Worm (Caenorhabditis elegans) whole organism, young adult: Measurements from ENCODE around the gene elks-1.

Experiments used
- B0019.2 ChIP-seq: fragments of 200-800 bp; sonication (Bioruptor generic); conservative IDR thresholded peaks from 2 replicates; pipeline ENCODE4 v1.3.6; 2022; ENCODE audit warnings: missing genetic modification reagents, missing genetic modification characterization, missing compliant biosample characterization
- B0035.1 ChIP-seq: sonication (generic microtip); optimal IDR thresholded peaks from 2 replicates; lab custom pipeline; 2016; ENCODE audit warnings: missing genetic modification characterization, mild to moderate bottlenecking, missing compliant biosample characterization, missing genotype, missing genetic modification reagents
- F10E7.11 ChIP-seq: sonication (generic microtip); optimal IDR thresholded peaks from 2 replicates; lab custom pipeline; 2017; ENCODE audit warnings: mild to moderate bottlenecking, missing genetic modification characterization, moderate library complexity, missing compliant biosample characterization
- F52B5.7 ChIP-seq: sonication (generic microtip); optimal IDR thresholded peaks from 2 replicates; lab custom pipeline; 2016; ENCODE audit warnings: mild to moderate bottlenecking, missing genetic modification characterization, missing compliant biosample characterization
- F57A8.1 ChIP-seq: fragments of 200-800 bp; sonication (Bioruptor generic); optimal IDR thresholded peaks from 2 replicates; lab custom pipeline; 2018; ENCODE audit warnings: mild to moderate bottlenecking, missing genetic modification characterization, moderate library complexity, missing compliant biosample characterization
- K12H6.12 ChIP-seq: fragments of 200-800 bp; sonication (Bioruptor generic); optimal IDR thresholded peaks from 2 replicates; lab custom pipeline; 2018; ENCODE audit warnings: mild to moderate bottlenecking, missing genetic modification characterization, missing compliant biosample characterization
- T07F8.4 ChIP-seq: sonication (generic microtip); optimal IDR thresholded peaks from 2 replicates; lab custom pipeline; 2016; ENCODE audit warnings: mild to moderate bottlenecking, missing genetic modification characterization, moderate library complexity, missing compliant biosample characterization
- T26A5.8 ChIP-seq: sonication (generic microtip); optimal IDR thresholded peaks from 2 replicates; lab custom pipeline; 2016; ENCODE audit warnings: missing genetic modification characterization, missing compliant biosample characterization
- Y53G8AR.9 ChIP-seq: fragments of 200-800 bp; sonication (Bioruptor generic); conservative IDR thresholded peaks from 2 replicates; pipeline ENCODE4 v1.3.6; 2022; ENCODE audit warnings: missing genetic modification reagents, missing genetic modification characterization, missing compliant biosample characterization
- Y56A3A.18 ChIP-seq: fragments of 200-800 bp; sonication (Bioruptor generic); IDR thresholded peaks from 2 replicates; pipeline ENCODE4 v1.3.6; 2022; ENCODE audit warnings: missing genetic modification reagents, missing genetic modification characterization, missing compliant biosample characterization
- Y67H2A.10 ChIP-seq: fragments of 200-800 bp; sonication (Bioruptor generic); conservative IDR thresholded peaks from 2 replicates; pipeline ENCODE4 v1.3.6; 2022; ENCODE audit warnings: missing genetic modification reagents, missing genetic modification characterization, missing compliant biosample characterization
- Y79H2A.3 ChIP-seq: fragments of 200-800 bp; sonication (Bioruptor generic); conservative IDR thresholded peaks from 2 replicates; pipeline ENCODE4 v1.3.6; 2022; ENCODE audit warnings: missing genetic modification reagents, missing genetic modification characterization, missing compliant biosample characterization
- ama-1 ChIP-seq, 3 experiments: fragments of 150-350 bp in 1 of 3; sonication (generic microtip) in 2 of 3; optimal IDR thresholded peaks; 2 replicates each; lab custom pipeline; 2014 to 2018; ENCODE audit warnings: missing biosample characterization in 2 of 3, missing genetic modification characterization in 2 of 3, missing genetic modification reagents in 2 of 3
- aptf-2 ChIP-seq: fragments of 200-800 bp; sonication (Bioruptor generic); conservative IDR thresholded peaks from 2 replicates; pipeline ENCODE4 v1.3.6; 2022; ENCODE audit warnings: missing genetic modification reagents, missing genetic modification characterization, missing compliant biosample characterization
- atf-7 ChIP-seq: sonication (generic microtip); optimal IDR thresholded peaks from 2 replicates; lab custom pipeline; 2017; ENCODE audit warnings: mild to moderate bottlenecking, missing genetic modification characterization, missing compliant biosample characterization
- attf-6 ChIP-seq: fragments of 200-800 bp; sonication (Bioruptor generic); IDR thresholded peaks from 2 replicates; pipeline ENCODE4 v1.3.6; 2022; ENCODE audit warnings: missing genetic modification reagents, missing genetic modification characterization, missing compliant biosample characterization
- cebp-1 ChIP-seq, 2 experiments: fragments of 200-800 bp in 1 of 2; sonication (Bioruptor generic) in 1 of 2; sonication (generic microtip) in 1 of 2; IDR thresholded peaks in 1 of 2; optimal IDR thresholded peaks in 1 of 2; 2 replicates each; pipeline versions ENCODE4 v1.3.6 to Lab custom; 2017 to 2022; ENCODE audit warnings: missing compliant biosample characterization in 2 of 2, missing genetic modification characterization in 2 of 2, mild to moderate bottlenecking in 1 of 2, missing genetic modification reagents in 1 of 2, moderate library complexity in 1 of 2
- ceh-58 ChIP-seq: fragments of 200-800 bp; sonication (Bioruptor generic); IDR thresholded peaks from 2 replicates; pipeline ENCODE4 v1.3.6; 2022; ENCODE audit warnings: missing genetic modification characterization, missing compliant biosample characterization
- dpl-1 ChIP-seq: fragments of 150-350 bp; optimal IDR thresholded peaks from 2 replicates; lab custom pipeline; 2014; ENCODE audit warnings: missing biosample characterization, missing genetic modification reagents, missing genetic modification characterization
- egl-18 ChIP-seq: fragments of 200-800 bp; sonication (Bioruptor generic); IDR thresholded peaks from 2 replicates; pipeline ENCODE4 v1.3.6; 2022; ENCODE audit warnings: missing genetic modification reagents, missing genetic modification characterization, missing compliant biosample characterization
- hlh-12 ChIP-seq: sonication (generic microtip); optimal IDR thresholded peaks from 2 replicates; lab custom pipeline; 2016; ENCODE audit warnings: missing genetic modification characterization, missing compliant biosample characterization
- hlh-26 ChIP-seq: fragments of 200-800 bp; sonication (Bioruptor generic); conservative IDR thresholded peaks from 2 replicates; pipeline ENCODE4 v1.3.6; 2022; ENCODE audit warnings: missing genetic modification reagents, missing genetic modification characterization, missing compliant biosample characterization
- hmg-1.2 ChIP-seq: fragments of 200-800 bp; sonication (Bioruptor generic); IDR thresholded peaks from 2 replicates; pipeline ENCODE4 v1.3.6; 2022; ENCODE audit warnings: missing genetic modification reagents, missing genetic modification characterization, missing compliant biosample characterization
- hmg-20 ChIP-seq: fragments of 200-800 bp; sonication (Bioruptor generic); IDR thresholded peaks from 2 replicates; pipeline ENCODE4 v1.3.6; 2022; ENCODE audit warnings: missing genetic modification reagents, missing genetic modification characterization, missing compliant biosample characterization
- hsf-1 ChIP-seq: fragments of 200-800 bp; sonication (Bioruptor generic); IDR thresholded peaks from 2 replicates; pipeline ENCODE4 v1.3.6; 2022; ENCODE audit warnings: missing genetic modification reagents, missing genetic modification characterization, missing compliant biosample characterization
- lin-35 ChIP-seq, 3 experiments: fragments of 150-350 bp in 2 of 3; sonication (generic microtip) in 1 of 3; optimal IDR thresholded peaks; 2 replicates each; lab custom pipeline; 2014 to 2018; ENCODE audit warnings: missing biosample characterization in 3 of 3, missing genetic modification characterization in 3 of 3, missing genetic modification reagents in 3 of 3
- lir-1 ChIP-seq: fragments of 200-800 bp; sonication (Bioruptor generic); conservative IDR thresholded peaks from 2 replicates; pipeline ENCODE4 v1.3.6; 2022; ENCODE audit warnings: missing genetic modification reagents, missing genetic modification characterization, missing compliant biosample characterization
- lsl-1 ChIP-seq: fragments of 200-800 bp; sonication (Bioruptor generic); optimal IDR thresholded peaks from 2 replicates; lab custom pipeline; 2018; ENCODE audit warnings: mild to moderate bottlenecking, missing genetic modification characterization, moderate library complexity, missing compliant biosample characterization
- mcd-1 ChIP-seq: fragments of 200-800 bp; sonication (Bioruptor generic); IDR thresholded peaks from 2 replicates; pipeline ENCODE4 v1.3.6; 2022; ENCODE audit warnings: missing genetic modification reagents, missing genetic modification characterization, missing compliant biosample characterization
- nfyb-1 ChIP-seq: fragments of 200-800 bp; sonication (Bioruptor generic); IDR thresholded peaks from 2 replicates; pipeline ENCODE4 v1.3.6; 2022; ENCODE audit warnings: missing genetic modification reagents, missing genetic modification characterization, missing compliant biosample characterization
- nhr-27 ChIP-seq: fragments of 200-800 bp; sonication (Bioruptor generic); optimal IDR thresholded peaks from 2 replicates; lab custom pipeline; 2018; ENCODE audit warnings: mild to moderate bottlenecking, missing genetic modification characterization, moderate library complexity, missing compliant biosample characterization
- nhr-90 ChIP-seq: sonication (generic microtip); optimal IDR thresholded peaks from 2 replicates; lab custom pipeline; 2016; ENCODE audit warnings: missing genotype, mild to moderate bottlenecking, missing genetic modification characterization, missing compliant biosample characterization
- pbrm-1 ChIP-seq: fragments of 200-800 bp; sonication (Bioruptor generic); IDR thresholded peaks from 2 replicates; pipeline ENCODE4 v1.3.6; 2022; ENCODE audit warnings: missing genetic modification reagents, missing genetic modification characterization, missing compliant biosample characterization
- repo-1 ChIP-seq: sonication (generic microtip); optimal IDR thresholded peaks from 2 replicates; lab custom pipeline; 2017; ENCODE audit warnings: mild to moderate bottlenecking, missing genetic modification characterization, missing compliant biosample characterization
- snpc-1.3 ChIP-seq: sonication (generic microtip); optimal IDR thresholded peaks from 2 replicates; lab custom pipeline; 2017; ENCODE audit warnings: missing genetic modification characterization, mild to moderate bottlenecking, missing compliant biosample characterization, antibody characterized with exemption, moderate library complexity, missing genotype, missing genetic modification reagents; ENCODE audit not compliant: insufficient read depth
- snpc-4 ChIP-seq, 5 experiments: fragments of 150-350 bp in 1 of 5; sonication (generic microtip) in 4 of 5; optimal IDR thresholded peaks; 2 replicates each; lab custom pipeline; 2014 to 2018; ENCODE audit warnings: missing genetic modification characterization in 5 of 5, missing biosample characterization in 3 of 5, antibody characterized with exemption in 2 of 5, mild to moderate bottlenecking in 2 of 5, missing compliant biosample characterization in 2 of 5, missing genotype in 2 of 5, moderate library complexity in 2 of 5, missing genetic modification reagents in 1 of 5
- somi-1 ChIP-seq: fragments of 200-800 bp; sonication (Bioruptor generic); optimal IDR thresholded peaks from 2 replicates; lab custom pipeline; 2018; ENCODE audit warnings: mild to moderate bottlenecking, missing genetic modification characterization, missing compliant biosample characterization
- tbp1 ChIP-seq: fragments of 200-800 bp; sonication (Bioruptor generic); optimal IDR thresholded peaks from 2 replicates; lab custom pipeline; 2018; ENCODE audit warnings: mild to moderate bottlenecking, missing genetic modification characterization, missing compliant biosample characterization
- tbx-9 ChIP-seq: sonication (generic microtip); optimal IDR thresholded peaks from 2 replicates; lab custom pipeline; 2016; ENCODE audit warnings: borderline replicate concordance, missing genetic modification characterization, inconsistent platforms, missing compliant biosample characterization
- unc-130 ChIP-seq: sonication (generic microtip); optimal IDR thresholded peaks from 2 replicates; lab custom pipeline; 2016; ENCODE audit warnings: missing genetic modification reagents, missing genetic modification characterization, missing compliant biosample characterization
- ztf-26 ChIP-seq: sonication (generic microtip); optimal IDR thresholded peaks from 2 replicates; lab custom pipeline; 2017; ENCODE audit warnings: missing genetic modification characterization, missing compliant biosample characterization

elks-1 gene

DNA sequence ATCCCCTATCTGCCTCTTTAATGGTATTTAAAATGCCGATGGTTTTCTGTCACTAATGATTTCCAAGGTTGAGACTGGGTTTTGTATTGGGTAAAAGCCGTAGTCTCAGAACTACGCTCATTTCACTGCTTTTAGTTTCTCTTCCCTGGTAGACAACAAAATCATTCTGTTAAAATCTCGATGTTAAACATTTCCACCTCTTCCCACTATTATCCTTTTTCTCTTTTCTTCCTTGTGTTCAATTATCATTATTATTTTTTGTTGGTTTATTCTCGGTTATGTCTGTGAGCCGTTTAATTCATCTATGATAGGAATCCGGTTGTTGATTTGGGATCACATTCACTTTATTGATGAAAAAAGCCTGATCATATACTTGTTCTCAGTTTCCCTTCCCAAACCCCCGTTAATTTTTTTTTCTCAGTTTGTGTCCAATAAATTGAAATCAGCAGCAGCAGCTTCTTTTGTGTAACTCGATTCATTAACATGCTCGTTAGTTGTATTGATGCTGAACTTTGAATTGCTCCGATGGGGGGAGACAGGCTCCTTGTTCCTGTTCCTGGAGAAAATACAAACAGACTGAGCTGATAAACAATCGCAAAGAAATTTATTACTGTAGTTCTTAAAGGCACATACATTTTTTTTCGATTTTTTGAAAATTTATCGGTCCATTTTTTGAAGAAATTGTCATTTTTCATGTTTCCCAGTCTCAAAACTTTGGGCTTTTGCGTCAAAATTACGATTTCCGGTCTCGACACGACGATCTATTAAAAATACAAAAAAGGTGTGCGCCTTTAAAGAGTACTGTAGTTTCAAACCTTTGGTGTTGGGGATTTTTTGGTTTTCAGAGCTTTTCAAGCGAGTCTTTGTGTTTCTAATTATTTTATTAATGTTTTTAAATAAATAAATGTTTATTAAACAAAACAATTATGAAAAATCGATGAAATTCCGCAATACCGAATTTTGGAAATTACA, 53.0 kb downstream of the elks-1 start (continued):
- TF ChIP-seq snpc-4 (GFP tag; optimal IDR thresholded peaks at IDR 0.05; lab: Kevin White, UChicago) = no peak
- peak in 2 of 4 experiments; percentile 25 to 31 for TF ChIP-seq snpc-4 (tag; optimal IDR thresholded peaks at IDR 0.05; lab: Kevin White, UChicago)
- TF ChIP-seq tbx-9 (tag; lab: Kevin White, UChicago) = peak; percentile 41
- no peak for TF ChIP-seq nfyb-1
- TF ChIP-seq F10E7.11 (tag; lab: Kevin White, UChicago) = peak; percentile 19
- peak; percentile 47 for TF ChIP-seq F52B5.7
- TF ChIP-seq cebp-1 (GFP tag; IDR thresholded peaks at IDR 0.05; lab: Robert Waterston, UW) = no peak
- peak; percentile 36 for TF ChIP-seq cebp-1 (tag; optimal IDR thresholded peaks at IDR 0.05; lab: Kevin White, UChicago)
- peak; percentile 40 for TF ChIP-seq snpc-1.3 (tag; lab: Kevin White, UChicago)
- TF ChIP-seq hlh-12 (tag; lab: Kevin White, UChicago) = no peak
- TF ChIP-seq lsl-1 (GFP tag; lab: Kevin White, UChicago) = peak; percentile 57
- no peak for TF ChIP-seq somi-1 (GFP tag; lab: Kevin White, UChicago)
- peak in 2 of 3 experiments; percentile 24 to 31 for TF ChIP-seq lin-35 (GFP tag; optimal IDR thresholded peaks at IDR 0.05; lab: Kevin White, UChicago)
- peak; percentile 11 for TF ChIP-seq unc-130 (GFP tag; lab: Kevin White, UChicago)
- TF ChIP-seq hsf-1 (GFP tag; lab: Robert Waterston, UW) = peak; percentile 44; the same call in 1 of the 2 replicates
- no peak for TF ChIP-seq B0019.2 (GFP tag; lab: Robert Waterston, UW)
- peak; percentile 63 for TF ChIP-seq T26A5.8
- peak; percentile 13 for TF ChIP-seq nhr-90
- peak; percentile 2 for TF ChIP-seq B0035.1 (tag; lab: Kevin White, UChicago)
- TF ChIP-seq tbp1 (GFP tag; lab: Kevin White, UChicago) = peak; percentile 34
- TF ChIP-seq dpl-1 (GFP tag; lab: Kevin White, UChicago) = no peak
- TF ChIP-seq attf-6 (GFP tag; lab: Robert Waterston, UW) = 0 out of 2 replicates have a peak, but pooled peaks have one; percentile 52
- no peak for TF ChIP-seq ama-1 (optimal IDR thresholded peaks at IDR 0.05; lab: Kevin White, UChicago)
- peak in 1 of 2 experiments; percentile 79 for TF ChIP-seq ama-1 (GFP tag; optimal IDR thresholded peaks at IDR 0.05; lab: Kevin White, UChicago)
- TF ChIP-seq Y53G8AR.9 (GFP tag; lab: Robert Waterston, UW) = peak; percentile 61; the same call in 1 of the 2 replicates
- TF ChIP-seq pbrm-1 (GFP tag; lab: Robert Waterston, UW) = no peak
- TF ChIP-seq atf-7 (tag; lab: Kevin White, UChicago) = peak; percentile 39
- no peak for TF ChIP-seq Y67H2A.10 (GFP tag; lab: Robert Waterston, UW)
- TF ChIP-seq Y56A3A.18 (GFP tag; lab: Robert Waterston, UW) = 0 out of 2 replicates have a peak, but pooled peaks have one; percentile 33

DNA sequence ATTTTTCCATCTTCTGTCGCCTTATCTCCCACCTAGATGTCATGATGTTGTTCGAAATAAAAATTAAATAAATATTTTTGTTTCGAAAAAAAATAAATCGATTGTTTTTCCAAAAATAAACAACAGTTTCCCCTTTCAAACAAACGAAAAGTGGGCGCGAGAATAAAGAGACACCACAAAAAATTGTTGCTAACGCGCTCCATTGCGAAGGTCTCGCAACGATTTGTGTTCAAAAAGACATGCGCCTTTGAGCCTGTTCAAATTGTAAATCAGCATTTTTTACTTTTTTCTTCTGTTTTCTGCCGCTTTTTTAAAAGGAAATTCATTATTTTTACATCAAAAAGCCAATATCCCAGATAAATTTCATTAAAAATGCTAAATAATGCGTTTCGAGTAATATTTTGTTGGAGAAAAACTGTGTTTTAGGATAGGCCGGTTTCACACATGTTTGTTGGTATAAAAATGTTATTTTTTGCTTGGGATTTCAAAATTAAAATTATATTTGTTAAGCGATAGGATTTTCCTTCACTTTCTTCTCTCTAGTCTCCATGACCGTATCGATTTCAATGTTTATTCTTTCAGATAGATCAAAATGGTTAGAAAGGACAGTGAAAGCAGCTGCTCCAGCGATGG, 55.2 kb downstream of the elks-1 start, which contains the start of gene W08E12.7:
Gene W08E12.7 (plus strand): TSS at position 583 of the 633 bp plus-strand sequence.
- TF ChIP-seq nhr-27 (tag; lab: Kevin White, UChicago) (no peak), F57A8.1 (GFP tag; lab: Kevin White, UChicago) (no peak), unc-130 (GFP tag; lab: Kevin White, UChicago) (peak; percentile 91), F10E7.11 (tag; lab: Kevin White, UChicago) (no peak), lir-1 (peak; percentile 89), T07F8.4 (peak; percentile 20), dpl-1 (GFP tag; lab: Kevin White, UChicago) (peak; percentile 93), ceh-58 (GFP tag; lab: Robert Waterston, UW) (no peak), lsl-1 (GFP tag; lab: Kevin White, UChicago) (peak; percentile 92), hmg-1.2 (peak; percentile 86), repo-1 (tag; lab: Kevin White, UChicago) (no peak), K12H6.12 (tag; lab: Kevin White, UChicago) (peak; percentile 82), mcd-1 (peak; percentile 98), egl-18 (GFP tag; lab: Robert Waterston, UW) (no peak), hmg-20 (0 out of 2 replicates have a peak, but pooled peaks have one; percentile 10), aptf-2 (GFP tag; lab: Robert Waterston, UW) (peak; percentile 62; the same call in 1 of the 2 replicates), ztf-26 (tag; lab: Kevin White, UChicago) (peak; percentile 2), Y79H2A.3 (GFP tag; lab: Robert Waterston, UW) (peak; percentile 57; the same call in 1 of the 2 replicates), hlh-26 (GFP tag; lab: Robert Waterston, UW) (no peak), atf-7 (tag; lab: Kevin White, UChicago) (peak; percentile 14), ama-1 (optimal IDR thresholded peaks at IDR 0.05; lab: Kevin White, UChicago) (no peak), ama-1 (GFP tag; optimal IDR thresholded peaks at IDR 0.05; lab: Kevin White, UChicago) (peak in 1 of 2 experiments; percentile 43)
